Worm (Caenorhabditis elegans): ENCODE measurements around the gene ncr-2.

ncr-2 gene

ce11 chrIII:8249381-8249780 is 8.8 kb upstream of the ncr-2 start, which contains the start of the genes C02F5.10 and C02F5.2:
C02F5.10 (minus strand) TSS chrIII:8249481.
C02F5.2 (plus strand) TSS chrIII:8249619.
- TF ChIP-seq T07F8.4 (tag; optimal IDR thresholded peaks at IDR 0.05): no peak
- TF ChIP-seq sptf-2 (GFP tag; optimal IDR thresholded peaks at IDR 0.05): no peak
- no peak for TF ChIP-seq ceh-79 (tag; optimal IDR thresholded peaks at IDR 0.05)
- no peak for TF ChIP-seq lin-54 (GFP tag; optimal IDR thresholded peaks at IDR 0.05)
- no peak for TF ChIP-seq ztf-28 (GFP tag; IDR thresholded peaks at IDR 0.05)
- no peak for TF ChIP-seq aptf-3 (GFP tag; IDR thresholded peaks at IDR 0.05)
- no peak for TF ChIP-seq nhr-179 (tag; optimal IDR thresholded peaks at IDR 0.05)
- no peak for TF ChIP-seq rec-8 (tag; optimal IDR thresholded peaks at IDR 0.05)
- TF ChIP-seq C17E4.6 (GFP tag; IDR thresholded peaks at IDR 0.05): no peak
- TF ChIP-seq somi-1 (GFP tag; optimal IDR thresholded peaks at IDR 0.05): no peak
- TF ChIP-seq let-526 (GFP tag; IDR thresholded peaks at IDR 0.05): no peak
- TF ChIP-seq tlf-1 (GFP tag; optimal IDR thresholded peaks at IDR 0.05): no peak
- TF ChIP-seq ztf-26 (tag; optimal IDR thresholded peaks at IDR 0.05): no peak
- no peak for TF ChIP-seq dpl-1 (GFP tag; optimal IDR thresholded peaks at IDR 0.05)
- no peak for TF ChIP-seq pbrm-1 (GFP tag; IDR thresholded peaks at IDR 0.05)
- TF ChIP-seq nfya-2 (GFP tag; IDR thresholded peaks at IDR 0.05): no peak

- TF ChIP-seq gei-17 (GFP tag; optimal IDR thresholded peaks at IDR 0.05) (no peak), lir-1 (GFP tag; conservative IDR thresholded peaks at IDR 0.05) (no peak), ztf-6 (GFP tag; IDR thresholded peaks at IDR 0.05) (no peak), nhr-179 (tag; optimal IDR thresholded peaks at IDR 0.05) (no peak), B0261.1 (tag; optimal IDR thresholded peaks at IDR 0.05) (no peak), snpc-1.3 (tag; optimal IDR thresholded peaks at IDR 0.05; ENCODE audit: insufficient read depth) (no peak), ztf-18 (tag; optimal IDR thresholded peaks at IDR 0.05) (peak; percentile 42), rpc-1 (optimal IDR thresholded peaks at IDR 0.05) (no peak), rpc-1 (tag; optimal IDR thresholded peaks at IDR 0.05) (no peak), hrde-1 (tag; optimal IDR thresholded peaks at IDR 0.05; ENCODE audit: borderline replicate concordance) (no peak), zim-3 (tag; optimal IDR thresholded peaks at IDR 0.05) (no peak), F33H1.4 (GFP tag; IDR thresholded peaks at IDR 0.05) (peak; percentile 44), ztf-26 (tag; optimal IDR thresholded peaks at IDR 0.05) (no peak), let-607 (tag; optimal IDR thresholded peaks at IDR 0.05) (no peak), ztf-28 (GFP tag; IDR thresholded peaks at IDR 0.05) (0 out of 2 replicates have a peak, but pooled peaks have one; percentile 63), rec-8 (tag; optimal IDR thresholded peaks at IDR 0.05) (no peak), nfya-1 (tag; optimal IDR thresholded peaks at IDR 0.05; ENCODE audit: borderline replicate concordance, insufficient read depth) (no peak), madf-6 (GFP tag; IDR thresholded peaks at IDR 0.05) (peak; percentile 69), Y79H2A.3 (GFP tag; conservative IDR thresholded peaks at IDR 0.05) (peak; percentile 31; the same call in 1 of the 2 replicates), nhr-80 (tag; optimal IDR thresholded peaks at IDR 0.05) (peak; percentile 39), Y53F4B.3 (GFP tag; IDR thresholded peaks at IDR 0.05) (no peak), nfyb-1 (GFP tag; IDR thresholded peaks at IDR 0.05) (no peak), dpff-1 (tag; optimal IDR thresholded peaks at IDR 0.05) (no peak), sdz-38 (tag; optimal IDR thresholded peaks at IDR 0.05) (no peak), attf-5 (GFP tag; optimal IDR thresholded peaks at IDR 0.05) (peak; percentile 59), lsl-1 (GFP tag; optimal IDR thresholded peaks at IDR 0.05) (peak; percentile 75), die-1 (tag; optimal IDR thresholded peaks at IDR 0.05) (no peak), egrh-3 (GFP tag; IDR thresholded peaks at IDR 0.05) (0 out of 2 replicates have a peak, but pooled peaks have one; percentile 49), F55B11.4 (tag; optimal IDR thresholded peaks at IDR 0.05; ENCODE audit: borderline replicate concordance, insufficient read depth) (no peak), xnd-1 (tag; optimal IDR thresholded peaks at IDR 0.05) (no peak), bed-1 (GFP tag; IDR thresholded peaks at IDR 0.05) (no peak), D2030.7 (GFP tag; IDR thresholded peaks at IDR 0.05) (peak; percentile 74), egl-44 (GFP tag; IDR thresholded peaks at IDR 0.05) (no peak), somi-1 (GFP tag; optimal IDR thresholded peaks at IDR 0.05) (no peak)
Observed at ce11 chrIII:8250007-8250683, 8.0 kb upstream of the ncr-2 start, which contains the start of gene knl-1. knl-1 (plus strand) TSS chrIII:8250632.
